Worm (Caenorhabditis elegans) whole organism, L4/young adult: Measurements from ENCODE around the gene srh-1.

ENCODE experiments used
- W03F9.2 ChIP-seq: fragments of 150-350 bp; optimal IDR thresholded peaks from 2 replicates; lab custom pipeline; 2014; ENCODE audit warnings: missing biosample characterization, missing genetic modification characterization
- dao-5 ChIP-seq: sonication (generic microtip); optimal IDR thresholded peaks from 2 replicates; lab custom pipeline; 2016; ENCODE audit warnings: missing genotype, missing genetic modification characterization, moderate library complexity, missing compliant biosample characterization
- him-1 ChIP-seq: sonication (generic microtip); optimal IDR thresholded peaks from 2 replicates; lab custom pipeline; 2016; ENCODE audit warnings: missing genotype, missing genetic modification reagents, missing genetic modification characterization, missing compliant biosample characterization

DNA sequence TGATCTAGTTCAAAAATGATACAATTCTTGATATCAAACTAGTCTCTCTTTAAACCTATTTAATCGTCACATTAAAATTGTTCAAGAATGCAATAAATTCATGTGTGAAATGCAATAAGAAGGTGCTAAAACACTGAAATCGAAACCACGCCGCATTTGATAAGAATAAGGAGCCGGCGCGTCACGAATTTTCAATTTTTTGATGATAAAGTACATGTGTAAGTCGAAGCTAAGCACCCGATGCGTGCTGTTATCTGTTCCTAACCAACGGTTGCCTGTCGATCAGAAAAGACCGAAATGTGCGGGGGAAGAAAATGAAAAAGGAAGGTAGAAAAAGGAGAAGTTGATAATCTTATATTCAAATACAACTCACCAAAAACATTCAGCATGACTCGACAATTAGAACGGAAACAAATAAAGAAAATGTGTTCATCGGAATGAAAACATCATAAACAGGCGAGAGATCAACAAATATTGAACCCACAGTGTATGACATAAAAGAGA lies 15.4 kb upstream of the srh-1 start, which contains the start of gene aat-6:
- TF ChIP-seq him-1 (no peak), W03F9.2 (tag; lab: Kevin White, UChicago) (no peak), dao-5 (no peak)
